Fruit fly (Drosophila melanogaster) whole organism, embryonic: ENCODE results near the gene CAH3.

Source experiments
- ATbp ChIP-seq: fragments of 200-800 bp; sonication (Bioruptor generic); optimal IDR thresholded peaks from 2 replicates; lab custom pipeline; 2017; ENCODE audit warnings: missing biosample characterization, mild to moderate bottlenecking, missing genetic modification characterization, missing genetic modification reagents
- Ada2b ChIP-seq: fragments of 200-800 bp; sonication (Bioruptor generic); IDR thresholded peaks from 2 replicates; pipeline ENCODE4 v1.3.6; 2022; ENCODE audit warnings: missing biosample characterization, missing genetic modification characterization
- Atf6 ChIP-seq: fragments of 200-800 bp; sonication (Bioruptor generic); IDR thresholded peaks from 2 replicates; pipeline ENCODE4 v1.3.6; 2022; ENCODE audit warnings: missing biosample characterization, missing genetic modification characterization
- B-H1 ChIP-seq: fragments of 200-800 bp; sonication (Bioruptor generic); IDR thresholded peaks from 3 replicates; pipeline ENCODE4 v1.3.6; 2022; ENCODE audit warnings: missing biosample characterization, missing genetic modification characterization
- CG10462 ChIP-seq: fragments of 200-800 bp; sonication (Bioruptor generic); optimal IDR thresholded peaks from 2 replicates; lab custom pipeline; 2016; ENCODE audit warnings: missing biosample characterization, missing genetic modification characterization
- CG11085 ChIP-seq: fragments of 200-800 bp; sonication (Bioruptor generic); IDR thresholded peaks from 2 replicates; pipeline ENCODE4 v1.3.6; 2022; ENCODE audit warnings: missing biosample characterization, missing genetic modification characterization
- CG11456 ChIP-seq: fragments of 200-800 bp; sonication (Bioruptor generic); IDR thresholded peaks from 3 replicates; pipeline ENCODE4 v1.3.6; 2022; ENCODE audit warnings: missing biosample characterization, missing genetic modification characterization
- CG11504 ChIP-seq: fragments of 200-800 bp; sonication (Bioruptor generic); optimal IDR thresholded peaks from 3 replicates; lab custom pipeline; 2019; ENCODE audit warnings: missing biosample characterization, mild to moderate bottlenecking, missing genetic modification characterization, moderate library complexity
- CG12071 ChIP-seq: fragments of 200-800 bp; sonication (Bioruptor generic); optimal IDR thresholded peaks from 3 replicates; lab custom pipeline; 2018; ENCODE audit warnings: missing biosample characterization, mild to moderate bottlenecking, missing genetic modification characterization
- CG12155 ChIP-seq: fragments of 200-800 bp; sonication (Bioruptor generic); optimal IDR thresholded peaks from 3 replicates; lab custom pipeline; 2016; ENCODE audit warnings: missing biosample characterization, missing genetic modification characterization
- CG13123 ChIP-seq: fragments of 200-800 bp; sonication (Bioruptor generic); optimal IDR thresholded peaks from 2 replicates; lab custom pipeline; 2016; ENCODE audit warnings: missing biosample characterization, missing genetic modification characterization
- CG15514 ChIP-seq: fragments of 200-800 bp; sonication (Bioruptor generic); optimal IDR thresholded peaks from 3 replicates; lab custom pipeline; 2017; ENCODE audit warnings: missing biosample characterization, missing genetic modification characterization, mild to moderate bottlenecking, moderate library complexity, missing genetic modification reagents
- CG15696 ChIP-seq: fragments of 200-800 bp; sonication (Bioruptor generic); optimal IDR thresholded peaks from 2 replicates; lab custom pipeline; 2019; ENCODE audit warnings: missing biosample characterization, mild to moderate bottlenecking, missing genetic modification characterization, moderate library complexity
- CG17802 ChIP-seq: fragments of 200-800 bp; sonication (Bioruptor generic); optimal IDR thresholded peaks from 2 replicates; lab custom pipeline; 2018; ENCODE audit warnings: missing biosample characterization, mild to moderate bottlenecking, missing genetic modification characterization, moderate library complexity
- CG2120 ChIP-seq: fragments of 200-800 bp; sonication (Bioruptor generic); optimal IDR thresholded peaks from 3 replicates; lab custom pipeline; 2016; ENCODE audit warnings: missing biosample characterization, missing genetic modification characterization
- CG31388 ChIP-seq: fragments of 200-800 bp; sonication (Bioruptor generic); optimal IDR thresholded peaks from 2 replicates; lab custom pipeline; 2016; ENCODE audit warnings: missing biosample characterization, missing genetic modification characterization
- CG33213 ChIP-seq: fragments of 200-800 bp; sonication (Bioruptor generic); optimal IDR thresholded peaks from 3 replicates; lab custom pipeline; 2016; ENCODE audit warnings: missing biosample characterization, missing genetic modification characterization
- CG3847 ChIP-seq: fragments of 200-800 bp; sonication (Bioruptor generic); IDR thresholded peaks from 2 replicates; pipeline ENCODE4 v1.3.6; 2022; ENCODE audit warnings: missing biosample characterization, missing genetic modification characterization
- CG42726 ChIP-seq: fragments of 200-800 bp; sonication (Bioruptor generic); IDR thresholded peaks from 2 replicates; pipeline ENCODE4 v1.3.6; 2022; ENCODE audit warnings: missing biosample characterization, missing genetic modification characterization; ENCODE audit not compliant: partially characterized antibody
- CG7556 ChIP-seq: fragments of 200-800 bp; sonication (Bioruptor generic); optimal IDR thresholded peaks from 2 replicates; lab custom pipeline; 2017; ENCODE audit warnings: missing biosample characterization, mild to moderate bottlenecking, missing genetic modification characterization
- CG7928 ChIP-seq: fragments of 200-800 bp; sonication (Bioruptor generic); optimal IDR thresholded peaks from 2 replicates; lab custom pipeline; 2017; ENCODE audit warnings: missing biosample characterization, mild to moderate bottlenecking, missing genetic modification characterization
- CG8765 ChIP-seq: fragments of 200-800 bp; sonication (Bioruptor generic); IDR thresholded peaks from 2 replicates; pipeline ENCODE4 v1.3.6; 2022; ENCODE audit warnings: missing biosample characterization, missing genetic modification characterization
- CG8924 ChIP-seq: fragments of 200-800 bp; optimal IDR thresholded peaks from 3 replicates; lab custom pipeline; 2019; ENCODE audit warnings: missing biosample characterization, mild to moderate bottlenecking, missing genetic modification characterization, moderate library complexity
- E2f1 ChIP-seq: fragments of 200-800 bp; sonication (Bioruptor generic); IDR thresholded peaks from 2 replicates; pipeline ENCODE4 v1.3.6; 2022; ENCODE audit warnings: missing biosample characterization, missing genetic modification characterization
- ERR ChIP-seq: fragments of 200-800 bp; sonication (Bioruptor generic); optimal IDR thresholded peaks from 2 replicates; lab custom pipeline; 2016; ENCODE audit warnings: missing biosample characterization, missing genetic modification characterization
- Ets65A ChIP-seq: fragments of 200-800 bp; sonication (Bioruptor generic); peaks from one replicate; lab custom pipeline; 2016; ENCODE audit warnings: missing biosample characterization, missing genetic modification characterization
- Hey ChIP-seq: fragments of 200-800 bp; sonication (Bioruptor generic); optimal IDR thresholded peaks from 3 replicates; lab custom pipeline; 2018; ENCODE audit warnings: missing biosample characterization, mild to moderate bottlenecking, missing genetic modification characterization
- Hmr ChIP-seq: fragments of 200-800 bp; sonication (Bioruptor generic); optimal IDR thresholded peaks from 3 replicates; lab custom pipeline; 2017; ENCODE audit warnings: mild to moderate bottlenecking, missing biosample characterization, missing genetic modification reagents, missing genetic modification characterization
- MBD-R2 ChIP-seq: fragments of 200-800 bp; sonication (Bioruptor generic); IDR thresholded peaks from 2 replicates; pipeline ENCODE4 v1.3.6; 2022; ENCODE audit warnings: missing biosample characterization, missing genetic modification characterization
- Med ChIP-seq: fragments of 200-800 bp; sonication (Bioruptor generic); peaks from one replicate; lab custom pipeline; 2016; ENCODE audit warnings: missing biosample characterization, missing genetic modification characterization, mild to moderate bottlenecking, inconsistent platforms, moderate library complexity
- Myb ChIP-seq: fragments of 200-800 bp; sonication (Bioruptor generic); optimal IDR thresholded peaks from 2 replicates; lab custom pipeline; 2016; ENCODE audit warnings: missing biosample characterization, missing genetic modification characterization
- Sox100B ChIP-seq: fragments of 200-800 bp; sonication (Bioruptor generic); optimal IDR thresholded peaks from 3 replicates; lab custom pipeline; 2018; ENCODE audit warnings: missing biosample characterization, mild to moderate bottlenecking, missing genetic modification characterization
- Stat92E ChIP-seq, 3 experiments: fragments of >200 bp in 2 of 3; fragments of 200-800 bp in 1 of 3; sonication (Bioruptor generic) in 1 of 3; optimal IDR thresholded peaks; 2 replicates each; lab custom pipeline; 2017 to 2019; ENCODE audit warnings: missing biosample characterization in 3 of 3, missing genetic modification characterization in 3 of 3, mild to moderate bottlenecking in 1 of 3, moderate library complexity in 1 of 3
- Xrp1 ChIP-seq: fragments of 200-800 bp; sonication (Bioruptor generic); IDR thresholded peaks from 2 replicates; pipeline ENCODE4 v1.3.6; 2022; ENCODE audit warnings: missing biosample characterization, missing genetic modification characterization
- az2 ChIP-seq: fragments of 200-800 bp; sonication (Bioruptor generic); optimal IDR thresholded peaks from 3 replicates; lab custom pipeline; 2016; ENCODE audit warnings: missing biosample characterization, missing genetic modification characterization
- br ChIP-seq: fragments of >200 bp; optimal IDR thresholded peaks from 2 replicates; lab custom pipeline; 2017
- cas ChIP-seq: fragments of 200-800 bp; sonication (Bioruptor generic); IDR thresholded peaks from 2 replicates; pipeline ENCODE4 v1.3.6; 2022; ENCODE audit warnings: missing biosample characterization, missing genetic modification characterization
- dpn ChIP-seq, 2 experiments: fragments of 200-800 bp; sonication (Bioruptor generic); optimal IDR thresholded peaks; 3 replicates each; lab custom pipeline; 2016; ENCODE audit warnings: missing biosample characterization in 2 of 2, missing genetic modification characterization in 2 of 2
- ewg ChIP-seq: fragments of 200-800 bp; sonication (Bioruptor generic); optimal IDR thresholded peaks from 3 replicates; lab custom pipeline; 2017; ENCODE audit warnings: mild to moderate bottlenecking, missing biosample characterization, missing genetic modification reagents, missing genetic modification characterization
- hb ChIP-seq: fragments of 200-800 bp; sonication (Bioruptor generic); IDR thresholded peaks from 3 replicates; pipeline ENCODE4 v1.3.6; 2022; ENCODE audit warnings: missing biosample characterization, missing genetic modification characterization; ENCODE audit not compliant: partially characterized antibody
- inv ChIP-seq: fragments of 200-800 bp; sonication (Bioruptor generic); IDR thresholded peaks from 2 replicates; pipeline ENCODE4 v1.3.6; 2022; ENCODE audit warnings: missing biosample characterization, missing genetic modification characterization; ENCODE audit not compliant: partially characterized antibody
- ken ChIP-seq: fragments of 200-800 bp; sonication (Bioruptor generic); IDR thresholded peaks from 3 replicates; pipeline ENCODE4 v1.3.6; 2022; ENCODE audit warnings: missing biosample characterization, missing genetic modification characterization
- lola ChIP-seq, 3 experiments: fragments of >200 bp in 2 of 3; fragments of 200-800 bp in 1 of 3; sonication (Bioruptor generic) in 1 of 3; optimal IDR thresholded peaks; 2 replicates each; lab custom pipeline; 2017 to 2019; ENCODE audit warnings: missing biosample characterization in 3 of 3, missing genetic modification characterization in 3 of 3, mild to moderate bottlenecking in 1 of 3, moderate library complexity in 1 of 3
- nerfin-1 ChIP-seq: fragments of 200-800 bp; sonication (Bioruptor generic); optimal IDR thresholded peaks from 3 replicates; lab custom pipeline; 2019; ENCODE audit warnings: missing biosample characterization, mild to moderate bottlenecking, missing genetic modification characterization, moderate library complexity
- nom ChIP-seq: fragments of 200-800 bp; sonication (Bioruptor generic); optimal IDR thresholded peaks from 2 replicates; lab custom pipeline; 2017; ENCODE audit warnings: missing biosample characterization, missing genetic modification characterization, mild to moderate bottlenecking, moderate library complexity, missing genetic modification reagents
- pan ChIP-seq, 4 experiments: fragments of >200 bp in 3 of 4; fragments of 200-800 bp in 1 of 4; sonication (Bioruptor generic) in 1 of 4; optimal IDR thresholded peaks in 3 of 4; IDR thresholded peaks in 1 of 4; 2 replicates each; pipeline versions ENCODE4 v1.3.6 to Lab custom; 2017 to 2022; ENCODE audit warnings: missing biosample characterization in 2 of 4, missing genetic modification characterization in 2 of 4, mixed read lengths in 1 of 4
- psq ChIP-seq: fragments of 200-800 bp; sonication (Bioruptor generic); optimal IDR thresholded peaks from 2 replicates; lab custom pipeline; 2017; ENCODE audit warnings: missing biosample characterization, missing genetic modification characterization
- scrt ChIP-seq: fragments of 200-800 bp; sonication (Bioruptor generic); optimal IDR thresholded peaks from 2 replicates; lab custom pipeline; 2018; ENCODE audit warnings: missing biosample characterization, mild to moderate bottlenecking, missing genetic modification characterization, moderate library complexity
- stwl ChIP-seq: fragments of 200-800 bp; sonication (Bioruptor generic); optimal IDR thresholded peaks from 3 replicates; lab custom pipeline; 2018; ENCODE audit warnings: missing biosample characterization, mild to moderate bottlenecking, missing genetic modification characterization, moderate library complexity
- tap ChIP-seq: fragments of 200-800 bp; optimal IDR thresholded peaks from 3 replicates; lab custom pipeline; 2019; ENCODE audit warnings: missing biosample characterization, mild to moderate bottlenecking, missing genetic modification characterization, moderate library complexity
- ttk ChIP-seq: fragments of 200-800 bp; sonication (Bioruptor generic); IDR thresholded peaks from 2 replicates; pipeline ENCODE4 v2.1.2; 2022; ENCODE audit warnings: missing biosample characterization, missing genetic modification characterization

The CAH3 gene

DNA sequence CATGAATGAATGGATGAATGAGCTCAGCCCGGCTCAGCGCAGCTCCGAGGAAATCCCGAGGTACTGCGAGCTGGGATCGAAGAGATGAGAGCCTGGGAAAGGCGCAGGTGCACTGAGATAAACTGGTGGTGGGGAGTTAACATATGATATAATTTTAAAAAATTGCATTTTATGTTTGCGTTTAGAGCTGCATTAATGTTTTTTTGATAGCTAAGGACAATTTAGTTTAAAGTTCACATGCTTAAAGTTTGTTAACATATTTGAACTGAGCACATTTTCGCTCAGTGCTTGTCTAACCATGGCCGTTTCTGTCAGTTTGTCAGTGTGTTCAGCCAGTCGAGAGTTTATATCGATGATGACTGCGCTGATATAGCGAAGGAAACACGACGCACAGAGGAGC, 49.3 kb downstream of the CAH3 start (continued):
- TF ChIP-seq CG33213 (GFP tag; lab: Kevin White, UChicago) (no peak), cas (no peak), CG8765 (GFP tag; lab: Robert Waterston, UW) (0 out of 2 replicates have a peak, but pooled peaks have one; percentile 14), Sox100B (GFP tag; lab: Kevin White, UChicago) (no peak), Xrp1 (GFP tag; lab: Robert Waterston, UW) (peak; percentile 23; the same call in 1 of the 2 replicates), CG31388 (no peak), CG13123 (GFP tag; lab: Kevin White, UChicago) (no peak), CG11085 (GFP tag; lab: Robert Waterston, UW) (no peak), nerfin-1 (tag; lab: Kevin White, UChicago) (no peak), CG15514 (no peak), stwl (tag; lab: Kevin White, UChicago) (no peak), MBD-R2 (GFP tag; lab: Robert Waterston, UW) (no peak), CG17802 (tag; lab: Kevin White, UChicago) (no peak), CG8924 (tag; lab: Kevin White, UChicago) (no peak), Hey (tag; lab: Kevin White, UChicago) (no peak), CG12071 (GFP tag; lab: Kevin White, UChicago) (no peak), Atf6 (GFP tag; lab: Robert Waterston, UW) (no peak), dpn (GFP tag; optimal IDR thresholded peaks at IDR 0.05; lab: Kevin White, UChicago) (peak in 1 of 2 experiments; percentile 12), CG3847 (GFP tag; lab: Robert Waterston, UW) (no peak), psq (GFP tag; lab: Kevin White, UChicago) (no peak), lola (GFP tag; optimal IDR thresholded peaks at IDR 0.05; lab: Kevin White, UChicago) (no peak), br (lab: Kevin White, UChicago) (no peak), inv (GFP tag; lab: Robert Waterston, UW) (no peak), Stat92E (GFP tag; optimal IDR thresholded peaks at IDR 0.05; lab: Kevin White, UChicago) (no peak), nom (peak; percentile 10), ttk (GFP tag; lab: Robert Waterston, UW) (no peak), CG42726 (GFP tag; lab: Robert Waterston, UW) (no peak), B-H1 (GFP tag; lab: Robert Waterston, UW) (no peak), CG7556 (GFP tag; lab: Kevin White, UChicago) (no peak), CG11456 (GFP tag; lab: Robert Waterston, UW) (no peak), Hmr (GFP tag; lab: Kevin White, UChicago) (peak; percentile 21), ATbp (no peak), CG11504 (tag; lab: Kevin White, UChicago) (peak; percentile 49), pan (optimal IDR thresholded peaks at IDR 0.05; lab: Kevin White, UChicago) (no peak), pan (GFP tag; optimal IDR thresholded peaks at IDR 0.05 in 1 of 2, IDR thresholded peaks at IDR 0.05 in 1 of 2) (no peak), CG7928 (no peak), Myb (GFP tag; lab: Kevin White, UChicago) (no peak), ken (GFP tag; lab: Robert Waterston, UW) (no peak), CG2120 (GFP tag; lab: Kevin White, UChicago) (peak; percentile 21), ewg (GFP tag; lab: Kevin White, UChicago) (no peak), CG15696 (tag; lab: Kevin White, UChicago) (peak; percentile 14), tap (tag; lab: Kevin White, UChicago) (no peak), hb (GFP tag; lab: Robert Waterston, UW) (no peak), Med (GFP tag; lab: Kevin White, UChicago) (peak; percentile 40), CG10462 (GFP tag; lab: Kevin White, UChicago) (no peak), Ada2b (GFP tag; lab: Robert Waterston, UW) (peak; percentile 12; the same call in 1 of the 2 replicates), ERR (GFP tag; lab: Kevin White, UChicago) (no peak), az2 (GFP tag; lab: Kevin White, UChicago) (no peak), Ets65A (GFP tag; lab: Kevin White, UChicago) (peak; percentile 73), CG12155 (no peak), E2f1 (GFP tag; lab: Robert Waterston, UW) (no peak), scrt (peak; percentile 6)
